Worm (Caenorhabditis elegans) whole organism, L3 larva: ENCODE results near the gene Y105C5A.1270.
A peak's percentile ranks its signal among the peaks of the same experiment; 100 is the strongest.

Experiments used
- R02D3.7 ChIP-seq: fragments of 150-350 bp; optimal IDR thresholded peaks from 2 replicates; lab custom pipeline; 2014; ENCODE audit warnings: missing biosample characterization, missing genetic modification characterization
- ZK546.5 ChIP-seq: sonication (generic microtip); optimal IDR thresholded peaks from 2 replicates; lab custom pipeline; 2017; ENCODE audit warnings: missing biosample characterization, missing genetic modification characterization
- aly-2 ChIP-seq: fragments of 150-350 bp; optimal IDR thresholded peaks from 2 replicates; lab custom pipeline; 2014; ENCODE audit warnings: missing biosample characterization, missing genetic modification characterization
- ama-1 ChIP-seq: fragments of 150-350 bp; optimal IDR thresholded peaks from 2 replicates; lab custom pipeline; 2018
- ceh-82 ChIP-seq: fragments of 150-350 bp; optimal IDR thresholded peaks from 2 replicates; lab custom pipeline; 2014; ENCODE audit warnings: missing biosample characterization, missing genetic modification characterization
- daf-12 ChIP-seq: fragments of 150-350 bp; optimal IDR thresholded peaks from 2 replicates; lab custom pipeline; 2014; ENCODE audit warnings: missing biosample characterization, missing genetic modification reagents, missing genetic modification characterization
- egl-5 ChIP-seq: fragments of 150-350 bp; optimal IDR thresholded peaks from 2 replicates; lab custom pipeline; 2017; ENCODE audit warnings: missing biosample characterization, missing genetic modification reagents, missing genetic modification characterization, inconsistent platforms
- elt-1 ChIP-seq: fragments of 150-350 bp; optimal IDR thresholded peaks from 2 replicates; lab custom pipeline; 2014; ENCODE audit warnings: missing biosample characterization, missing genetic modification characterization
- elt-2 ChIP-seq: sonication (generic microtip); optimal IDR thresholded peaks from 2 replicates; lab custom pipeline; 2016; ENCODE audit warnings: missing genetic modification reagents, mild to moderate bottlenecking, missing genetic modification characterization, missing compliant biosample characterization
- elt-3 ChIP-seq, 3 experiments: fragments of 150-350 bp in 1 of 3; sonication (generic microtip) in 2 of 3; optimal IDR thresholded peaks; 2 replicates in 2 of 3; 4 replicates in 1 of 3; lab custom pipeline; 2014 to 2017; ENCODE audit warnings: missing biosample characterization in 3 of 3, missing genetic modification characterization in 3 of 3
- fkh-10 ChIP-seq: sonication (generic microtip); optimal IDR thresholded peaks from 2 replicates; lab custom pipeline; 2017; ENCODE audit warnings: missing biosample characterization, missing genetic modification reagents, missing genetic modification characterization
- fos-1 ChIP-seq: fragments of 150-350 bp; optimal IDR thresholded peaks from 2 replicates; lab custom pipeline; 2014; ENCODE audit warnings: missing biosample characterization, missing genetic modification characterization
- hmg-11 ChIP-seq: sonication (generic microtip); optimal IDR thresholded peaks from 2 replicates; lab custom pipeline; 2016; ENCODE audit warnings: missing genetic modification characterization, missing compliant biosample characterization
- jun-1 ChIP-seq: fragments of 150-350 bp; optimal IDR thresholded peaks from 2 replicates; lab custom pipeline; 2014; ENCODE audit warnings: missing biosample characterization, missing genetic modification reagents, missing genetic modification characterization
- mdl-1 ChIP-seq: fragments of 150-350 bp; optimal IDR thresholded peaks from 2 replicates; lab custom pipeline; 2014; ENCODE audit warnings: missing biosample characterization, missing genetic modification characterization
- nfya-1 ChIP-seq: sonication (generic microtip); optimal IDR thresholded peaks from 2 replicates; lab custom pipeline; 2017; ENCODE audit warnings: missing genetic modification characterization, mild to moderate bottlenecking, missing compliant biosample characterization, antibody characterized with exemption, moderate library complexity; ENCODE audit not compliant: insufficient read depth
- nhr-28 ChIP-seq: fragments of 150-350 bp; optimal IDR thresholded peaks from 2 replicates; lab custom pipeline; 2014; ENCODE audit warnings: missing biosample characterization, missing genetic modification characterization
- nhr-67 ChIP-seq: fragments of 150-350 bp; optimal IDR thresholded peaks from 2 replicates; lab custom pipeline; 2014; ENCODE audit warnings: missing biosample characterization, missing genetic modification characterization
- nhr-76 ChIP-seq: fragments of 150-350 bp; sonication (generic microtip); optimal IDR thresholded peaks from 5 replicates; lab custom pipeline; 2014; ENCODE audit warnings: missing biosample characterization, missing genetic modification characterization
- nhr-77 ChIP-seq: fragments of 150-350 bp; optimal IDR thresholded peaks from 2 replicates; lab custom pipeline; 2014; ENCODE audit warnings: missing biosample characterization, missing genetic modification characterization
- pha-4 ChIP-seq: fragments of 150-350 bp; optimal IDR thresholded peaks from 2 replicates; lab custom pipeline; 2014; ENCODE audit warnings: missing biosample characterization, missing genetic modification reagents, missing genetic modification characterization
- sea-2 ChIP-seq: fragments of 150-350 bp; sonication (generic microtip); optimal IDR thresholded peaks from 4 replicates; lab custom pipeline; 2014; ENCODE audit warnings: missing biosample characterization, missing genetic modification reagents, missing genetic modification characterization
- snpc-4 ChIP-seq: fragments of 150-350 bp; optimal IDR thresholded peaks from 2 replicates; lab custom pipeline; 2014; ENCODE audit warnings: missing biosample characterization, missing genetic modification characterization
- tbx-2 ChIP-seq: sonication (generic microtip); optimal IDR thresholded peaks from 2 replicates; lab custom pipeline; 2016; ENCODE audit warnings: mild to moderate bottlenecking, missing genetic modification characterization, missing compliant biosample characterization
- unc-39 ChIP-seq: sonication (generic microtip); optimal IDR thresholded peaks from 4 replicates; lab custom pipeline; 2017; ENCODE audit warnings: missing biosample characterization, missing genetic modification characterization
- unc-62 ChIP-seq: fragments of 150-350 bp; sonication (generic microtip); optimal IDR thresholded peaks from 4 replicates; lab custom pipeline; 2014; ENCODE audit warnings: missing biosample characterization, missing genetic modification reagents, missing genetic modification characterization
- ztf-11 ChIP-seq: fragments of 150-350 bp; optimal IDR thresholded peaks from 2 replicates; lab custom pipeline; 2014; ENCODE audit warnings: missing biosample characterization, missing genetic modification characterization
- ztf-4 ChIP-seq: fragments of 150-350 bp; optimal IDR thresholded peaks from 2 replicates; lab custom pipeline; 2014; ENCODE audit warnings: missing biosample characterization, missing genetic modification characterization

Y105C5A.1270 gene

ce11 chrIV:15872633-15873032 is 26.2 kb upstream of the Y105C5A.1270 start, which contains the start of gene gcy-25:
Gene gcy-25 (plus strand): TSS chrIV:15872933.
- no peak for TF ChIP-seq nhr-76
- TF ChIP-seq ceh-82 (tag; lab: Kevin White, UChicago): no peak

- TF ChIP-seq sea-2 (GFP tag; lab: Kevin White, UChicago) (no peak), pha-4 (no peak), ztf-11 (tag; lab: Kevin White, UChicago) (no peak), nhr-76 (no peak), elt-1 (tag; lab: Kevin White, UChicago) (no peak), ztf-4 (no peak), jun-1 (no peak), fos-1 (tag; lab: Kevin White, UChicago) (no peak), ama-1 (lab: Kevin White, UChicago) (no peak), unc-39 (tag; lab: Kevin White, UChicago) (no peak)
- TF ChIP-seq, all 47 proteins: peak for 0
Observed at ce11 chrIV:15870356-15870755, 23.9 kb upstream of the Y105C5A.1270 start, which contains the start of gene Y105C5B.1. Gene Y105C5B.1 (plus strand): TSS chrIV:15870656.

ce11 chrIV:15868288-15868687 is 21.8 kb upstream of the Y105C5A.1270 start:
- no peak for TF ChIP-seq nhr-28
- TF ChIP-seq pha-4: no peak
- TF ChIP-seq snpc-4: no peak
- no peak for TF ChIP-seq jun-1
- TF ChIP-seq egl-5 (tag; lab: Kevin White, UChicago): no peak
- TF ChIP-seq, all 47 proteins: peak for 0

- TF ChIP-seq ztf-11 (tag; lab: Kevin White, UChicago) (no peak), elt-3 (tag; optimal IDR thresholded peaks at IDR 0.05; lab: Kevin White, UChicago) (no peak), nhr-67 (no peak), tbx-2 (tag; lab: Kevin White, UChicago) (no peak), hmg-11 (tag; lab: Kevin White, UChicago) (no peak)
- TF ChIP-seq, all 47 proteins: peak for 0
Observed at ce11 chrIV:15861499-15861898, 15.0 kb upstream of the Y105C5A.1270 start.

- TF ChIP-seq daf-12 (tag; lab: Kevin White, UChicago): no peak
- no peak for TF ChIP-seq elt-1 (tag; lab: Kevin White, UChicago)
- TF ChIP-seq snpc-4: no peak
- TF ChIP-seq R02D3.7 (tag; lab: Kevin White, UChicago): no peak
- TF ChIP-seq nhr-77 (tag; lab: Kevin White, UChicago): no peak
- TF ChIP-seq fkh-10 (GFP tag; lab: Kevin White, UChicago): no peak
- TF ChIP-seq elt-2 (tag; lab: Kevin White, UChicago): no peak
- no peak for TF ChIP-seq unc-62 (GFP tag; lab: Kevin White, UChicago)
- TF ChIP-seq nhr-76: no peak
- TF ChIP-seq nfya-1 (tag; lab: Kevin White, UChicago): no peak
- TF ChIP-seq fos-1 (tag; lab: Kevin White, UChicago): no peak
- TF ChIP-seq ZK546.5 (tag; lab: Kevin White, UChicago): no peak
- no peak for TF ChIP-seq mdl-1 (tag; lab: Kevin White, UChicago)
- TF ChIP-seq egl-5 (tag; lab: Kevin White, UChicago): no peak
Observed at ce11 chrIV:15853820-15854426, 7.5 kb upstream of the Y105C5A.1270 start.

- TF ChIP-seq snpc-4 (peak; percentile 62), aly-2 (tag; lab: Kevin White, UChicago) (no peak)
Observed at ce11 chrIV:15852875-15853793, 6.7 kb upstream of the Y105C5A.1270 start.

- TF ChIP-seq nhr-76: no peak
- no peak for TF ChIP-seq snpc-4
- peak; percentile 58 for TF ChIP-seq nfya-1 (tag; lab: Kevin White, UChicago)
- TF ChIP-seq, all 47 proteins: peak for 1
Observed at ce11 chrIV:15850647-15851046, 4.2 kb upstream of the Y105C5A.1270 start.
